Worm (Caenorhabditis elegans): Measurements from ENCODE around the gene srbc-48.
"Not testable (repeated sequence)": the region's sequence is repeated elsewhere in the genome, so short reads cannot be mapped to it uniquely, and the experiment has no call there.

The srbc-48 gene

ce11 chrV:15796087-15796486 lies 24.0 kb upstream of the srbc-48 start, which contains the start of gene nhr-223:
nhr-223 (plus strand) TSS chrV:15796387.
- TF ChIP-seq ZK546.5 (tag; optimal IDR thresholded peaks at IDR 0.05), result no peak
- TF ChIP-seq gmeb-1 (tag; optimal IDR thresholded peaks at IDR 0.05), result no peak

ce11 chrV:15798108-15798507 lies 22.0 kb upstream of the srbc-48 start, which contains the start of gene T26E4.10:
T26E4.10 (minus strand) TSS chrV:15798208.
- TF ChIP-seq aly-2 (tag; optimal IDR thresholded peaks at IDR 0.05) (no peak), nhr-129 (tag; optimal IDR thresholded peaks at IDR 0.05) (no peak)

ce11 chrV:15802623-15803022 lies 17.5 kb upstream of the srbc-48 start, which contains the start of gene T26E4.9:
T26E4.9 (minus strand) TSS chrV:15802723.
- TF ChIP-seq sma-9 (GFP tag; optimal IDR thresholded peaks at IDR 0.05); sma-9 (tag; optimal IDR thresholded peaks at IDR 0.05); mbf-1 (tag; optimal IDR thresholded peaks at IDR 0.05); peb-1 (tag; optimal IDR thresholded peaks at IDR 0.05): not testable (repeated sequence)

ce11 chrV:15803079-15803478 lies 17.0 kb upstream of the srbc-48 start, which contains the start of gene srd-27:
srd-27 (plus strand) TSS chrV:15803379.
- TF ChIP-seq alr-1, nhr-6, egl-27 (tag; optimal IDR thresholded peaks at IDR 0.05): not testable (repeated sequence)

- TF ChIP-seq sma-3 (GFP tag; optimal IDR thresholded peaks at IDR 0.05); peb-1 (tag; optimal IDR thresholded peaks at IDR 0.05); nhr-25 (tag; optimal IDR thresholded peaks at IDR 0.05): not testable (repeated sequence)
These were observed 16.3 kb upstream of the srbc-48 start, which contains the start of gene T26E4.18 for ce11 chrV:15803748-15804147. T26E4.18 (minus strand) TSS chrV:15803848.

ce11 chrV:15807420-15807819 lies 12.7 kb upstream of the srbc-48 start, which contains the start of gene srsx-38:
srsx-38 (minus strand) TSS chrV:15807520.
- not testable (repeated sequence) for TF ChIP-seq nhr-237, alr-1, nhr-129 (tag; optimal IDR thresholded peaks at IDR 0.05)

ce11 chrV:15809543-15809942 lies 10.5 kb upstream of the srbc-48 start, which contains the start of gene srsx-36:
srsx-36 (minus strand) TSS chrV:15809643.
- TF ChIP-seq aly-2 (tag; optimal IDR thresholded peaks at IDR 0.05) (no peak), fos-1 (tag; optimal IDR thresholded peaks at IDR 0.05) (no peak), sma-3 (GFP tag; optimal IDR thresholded peaks at IDR 0.05) (no peak), peb-1 (tag; optimal IDR thresholded peaks at IDR 0.05) (no peak), nhr-77 (tag; optimal IDR thresholded peaks at IDR 0.05) (no peak), unc-39 (tag; optimal IDR thresholded peaks at IDR 0.05) (no peak), ceh-16 (tag; optimal IDR thresholded peaks at IDR 0.05) (no peak), unc-55 (GFP tag; optimal IDR thresholded peaks at IDR 0.05) (no peak), sem-4 (tag; optimal IDR thresholded peaks at IDR 0.05) (no peak), lin-11 (tag; optimal IDR thresholded peaks at IDR 0.05) (no peak), nhr-21 (tag; optimal IDR thresholded peaks at IDR 0.05) (no peak), mbf-1 (tag; optimal IDR thresholded peaks at IDR 0.05) (no peak)

- no peak for TF ChIP-seq unc-55 (GFP tag; optimal IDR thresholded peaks at IDR 0.05)
- TF ChIP-seq ztf-11 (tag; optimal IDR thresholded peaks at IDR 0.05), result no peak
- TF ChIP-seq mdl-1 (tag; optimal IDR thresholded peaks at IDR 0.05), result no peak
- no peak for TF ChIP-seq alr-1 (tag; optimal IDR thresholded peaks at IDR 0.05)
- no peak for TF ChIP-seq aly-2 (tag; optimal IDR thresholded peaks at IDR 0.05)
- no peak for TF ChIP-seq nhr-6 (tag; optimal IDR thresholded peaks at IDR 0.05)
- no peak for TF ChIP-seq lin-11 (tag; optimal IDR thresholded peaks at IDR 0.05)
- TF ChIP-seq blmp-1 (tag; optimal IDR thresholded peaks at IDR 0.05; ENCODE audit: insufficient read depth), result no peak
- no peak for TF ChIP-seq elt-3 (tag; optimal IDR thresholded peaks at IDR 0.05)
- no peak for TF ChIP-seq ceh-82 (tag; optimal IDR thresholded peaks at IDR 0.05)
- TF ChIP-seq nhr-23 (tag; optimal IDR thresholded peaks at IDR 0.05), result no peak
- TF ChIP-seq egl-27 (tag; optimal IDR thresholded peaks at IDR 0.05), result no peak
- no peak for TF ChIP-seq nhr-10 (tag; optimal IDR thresholded peaks at IDR 0.05)
- no peak for TF ChIP-seq ztf-4 (tag; optimal IDR thresholded peaks at IDR 0.05)
- no peak for TF ChIP-seq crh-2 (tag; optimal IDR thresholded peaks at IDR 0.05)
- no peak for TF ChIP-seq R02D3.7 (tag; optimal IDR thresholded peaks at IDR 0.05)
- no peak for TF ChIP-seq C34F6.9 (tag; optimal IDR thresholded peaks at IDR 0.05)
- no peak for TF ChIP-seq snpc-4 (tag; optimal IDR thresholded peaks at IDR 0.05)
- TF ChIP-seq elt-1 (tag; optimal IDR thresholded peaks at IDR 0.05), result no peak
These were observed 9.6 kb upstream of the srbc-48 start, which contains the start of gene F54B8.1 for ce11 chrV:15810446-15810845. F54B8.1 (plus strand) TSS chrV:15810746.
